Worm (Caenorhabditis elegans): Measurements from ENCODE around the gene ccdc-55.

ce11 chrIII:4196988-4197384 is 28.4 kb upstream of the ccdc-55 start, which contains the start of gene asd-1:
- TF ChIP-seq ceh-13 (GFP tag; optimal IDR thresholded peaks at IDR 0.05) (no peak), sea-1 (GFP tag; conservative IDR thresholded peaks at IDR 0.05) (no peak), ets-7 (tag; optimal IDR thresholded peaks at IDR 0.05) (no peak), ama-1 (optimal IDR thresholded peaks at IDR 0.05) (no peak), tbx-37 (GFP tag; conservative IDR thresholded peaks at IDR 0.05) (no peak), F13C5.2 (tag; optimal IDR thresholded peaks at IDR 0.05) (no peak), tbx-11 (GFP tag; IDR thresholded peaks at IDR 0.05) (no peak), hmg-4 (GFP tag; optimal IDR thresholded peaks at IDR 0.05) (no peak), scrt-1 (GFP tag; IDR thresholded peaks at IDR 0.05) (no peak), flt-1 (GFP tag; IDR thresholded peaks at IDR 0.05) (no peak)
